Worm (Caenorhabditis elegans) whole organism, L1 larva: ENCODE results near the gene F26F12.5.

Experiments used
- Y116A8C.19 ChIP-seq: sonication (generic microtip); optimal IDR thresholded peaks from 2 replicates; lab custom pipeline; 2016; ENCODE audit warnings: missing compliant biosample characterization, missing genetic modification characterization, borderline replicate concordance
- ceh-63 ChIP-seq: fragments of 200-800 bp; sonication (Bioruptor generic); optimal IDR thresholded peaks from 2 replicates; lab custom pipeline; 2018; ENCODE audit warnings: mild to moderate bottlenecking, missing genetic modification characterization, missing compliant biosample characterization
- egl-27 ChIP-seq, 2 experiments: fragments of 150-350 bp in 1 of 2; sonication (generic microtip); optimal IDR thresholded peaks; 3 replicates each; lab custom pipeline; 2017 to 2018; ENCODE audit warnings: missing biosample characterization in 2 of 2, missing genetic modification characterization in 2 of 2, missing genetic modification reagents in 2 of 2
- elt-3 ChIP-seq, 6 experiments: fragments of 150-350 bp in 1 of 6; sonication (generic microtip); optimal IDR thresholded peaks; 2 replicates each; lab custom pipeline; 2017 to 2018; ENCODE audit warnings: missing biosample characterization in 6 of 6, missing genetic modification characterization in 6 of 6, inconsistent platforms in 1 of 6
- nhr-47 ChIP-seq: sonication (generic microtip); optimal IDR thresholded peaks from 2 replicates; lab custom pipeline; 2016; ENCODE audit warnings: mild to moderate bottlenecking, missing genetic modification characterization, moderate library complexity, missing compliant biosample characterization
- nhr-90 ChIP-seq: sonication (generic microtip); optimal IDR thresholded peaks from 2 replicates; lab custom pipeline; 2016; ENCODE audit warnings: mild to moderate bottlenecking, missing genetic modification characterization, missing compliant biosample characterization; ENCODE audit not compliant: poor library complexity
- skn-1 ChIP-seq: fragments of 150-350 bp; optimal IDR thresholded peaks from 2 replicates; lab custom pipeline; 2014; ENCODE audit warnings: missing biosample characterization, missing genetic modification characterization
- snpc-4 ChIP-seq: fragments of 150-350 bp; optimal IDR thresholded peaks from 2 replicates; lab custom pipeline; 2014; ENCODE audit warnings: missing biosample characterization, missing genetic modification characterization
- unc-62 ChIP-seq: fragments of 150-350 bp; optimal IDR thresholded peaks from 2 replicates; lab custom pipeline; 2014; ENCODE audit warnings: missing biosample characterization, missing genetic modification reagents, missing genetic modification characterization
- unc-86 ChIP-seq: sonication (generic microtip); optimal IDR thresholded peaks from 2 replicates; lab custom pipeline; 2016; ENCODE audit warnings: missing genetic modification characterization, missing compliant biosample characterization
- zag-1 ChIP-seq: fragments of 150-350 bp; optimal IDR thresholded peaks from 2 replicates; lab custom pipeline; 2014; ENCODE audit warnings: missing biosample characterization, missing genetic modification characterization

DNA sequence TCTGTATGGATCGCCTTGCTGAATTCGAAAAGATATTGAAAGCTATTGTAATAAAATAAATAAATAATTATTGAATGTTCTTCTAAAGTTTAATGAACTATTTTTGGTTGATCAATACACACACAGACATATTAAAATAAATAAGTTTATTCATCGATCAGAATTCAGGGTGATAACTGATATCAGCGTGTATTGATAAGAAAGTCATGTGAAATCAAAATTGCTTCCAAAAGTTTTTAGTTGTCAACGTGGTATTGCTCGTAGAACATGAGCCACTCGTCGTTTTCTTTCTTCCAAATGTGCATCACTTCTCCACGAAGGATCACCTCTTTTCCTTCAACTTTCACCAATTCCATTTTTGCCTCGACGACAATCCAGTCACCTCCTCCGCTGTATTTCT is 17.4 kb upstream of the F26F12.5 start:
- TF ChIP-seq unc-62 (GFP tag; lab: Kevin White, UChicago) (no peak), egl-27 (tag; optimal IDR thresholded peaks at IDR 0.05; lab: Kevin White, UChicago) (no peak), Y116A8C.19 (tag; lab: Kevin White, UChicago) (no peak), elt-3 (tag; optimal IDR thresholded peaks at IDR 0.05; lab: Kevin White, UChicago) (no peak), snpc-4 (tag; lab: Kevin White, UChicago) (no peak), skn-1 (tag; lab: Kevin White, UChicago) (no peak), nhr-47 (no peak), ceh-63 (GFP tag; lab: Kevin White, UChicago) (no peak), unc-86 (tag; lab: Kevin White, UChicago) (no peak), zag-1 (no peak), nhr-90 (tag; lab: Kevin White, UChicago) (no peak)
